Fruit fly (Drosophila melanogaster) whole organism, embryonic: Measurements from ENCODE around the gene CG17801.

Experiments
- Antp ChIP-seq: fragments of 200-800 bp; sonication (Bioruptor generic); optimal IDR thresholded peaks from 3 replicates; lab custom pipeline; 2016; ENCODE audit warnings: missing biosample characterization, missing genetic modification characterization
- Asciz ChIP-seq: fragments of 200-800 bp; sonication (Bioruptor generic); optimal IDR thresholded peaks from 2 replicates; lab custom pipeline; 2017; ENCODE audit warnings: missing biosample characterization, mild to moderate bottlenecking, missing genetic modification characterization, missing genetic modification reagents
- CG11398 ChIP-seq: fragments of 200-800 bp; sonication (Bioruptor generic); optimal IDR thresholded peaks from 2 replicates; lab custom pipeline; 2016; ENCODE audit warnings: missing biosample characterization, missing genetic modification characterization
- CG12071 ChIP-seq: fragments of 200-800 bp; sonication (Bioruptor generic); optimal IDR thresholded peaks from 3 replicates; lab custom pipeline; 2018; ENCODE audit warnings: missing biosample characterization, mild to moderate bottlenecking, missing genetic modification characterization
- CG12391 ChIP-seq: fragments of 200-800 bp; sonication (Bioruptor generic); optimal IDR thresholded peaks from 3 replicates; lab custom pipeline; 2018; ENCODE audit warnings: missing biosample characterization, mild to moderate bottlenecking, missing genetic modification characterization, moderate library complexity
- CG14710 ChIP-seq: fragments of 200-800 bp; sonication (Bioruptor generic); optimal IDR thresholded peaks from 3 replicates; lab custom pipeline; 2019; ENCODE audit warnings: missing biosample characterization, mild to moderate bottlenecking, missing genetic modification characterization, moderate library complexity
- CG15479 ChIP-seq: fragments of 200-800 bp; sonication (Bioruptor generic); optimal IDR thresholded peaks from 3 replicates; lab custom pipeline; 2019; ENCODE audit warnings: missing biosample characterization, mild to moderate bottlenecking, missing genetic modification characterization, moderate library complexity
- CG15514 ChIP-seq: fragments of 200-800 bp; sonication (Bioruptor generic); optimal IDR thresholded peaks from 3 replicates; lab custom pipeline; 2017; ENCODE audit warnings: missing biosample characterization, missing genetic modification characterization, mild to moderate bottlenecking, moderate library complexity, missing genetic modification reagents
- CG16863 ChIP-seq: fragments of 200-800 bp; sonication (Bioruptor generic); optimal IDR thresholded peaks from 3 replicates; lab custom pipeline; 2016; ENCODE audit warnings: missing biosample characterization, missing genetic modification characterization
- CG17385 ChIP-seq: fragments of 200-800 bp; sonication (Bioruptor generic); optimal IDR thresholded peaks from 3 replicates; lab custom pipeline; 2018; ENCODE audit warnings: missing biosample characterization, mild to moderate bottlenecking, missing genetic modification characterization
- CG17568 ChIP-seq: fragments of 200-800 bp; sonication (Bioruptor generic); optimal IDR thresholded peaks from 2 replicates; lab custom pipeline; 2018; ENCODE audit warnings: missing biosample characterization, mild to moderate bottlenecking, missing genetic modification characterization, moderate library complexity
- CG18599 ChIP-seq: fragments of 200-800 bp; sonication (Bioruptor generic); optimal IDR thresholded peaks from 3 replicates; lab custom pipeline; 2017; ENCODE audit warnings: missing biosample characterization, missing genetic modification characterization, mild to moderate bottlenecking, moderate library complexity, missing genetic modification reagents
- CG2712 ChIP-seq: fragments of 200-800 bp; optimal IDR thresholded peaks from 3 replicates; lab custom pipeline; 2019; ENCODE audit warnings: missing biosample characterization, mild to moderate bottlenecking, missing genetic modification characterization, moderate library complexity
- CG30403 ChIP-seq: fragments of 200-800 bp; sonication (Bioruptor generic); optimal IDR thresholded peaks from 3 replicates; lab custom pipeline; 2016; ENCODE audit warnings: missing biosample characterization, missing genetic modification characterization
- CG31388 ChIP-seq: fragments of 200-800 bp; sonication (Bioruptor generic); optimal IDR thresholded peaks from 2 replicates; lab custom pipeline; 2016; ENCODE audit warnings: missing biosample characterization, missing genetic modification characterization
- CG4424 ChIP-seq: fragments of 200-800 bp; sonication (Bioruptor generic); optimal IDR thresholded peaks from 3 replicates; lab custom pipeline; 2016; ENCODE audit warnings: missing biosample characterization, missing genetic modification characterization
- CG6175 ChIP-seq: fragments of 200-800 bp; sonication (Bioruptor generic); IDR thresholded peaks from 3 replicates; pipeline ENCODE4 v1.3.6; 2022; ENCODE audit warnings: missing biosample characterization, missing genetic modification characterization
- CG6689 ChIP-seq: fragments of 200-800 bp; sonication (Bioruptor generic); IDR thresholded peaks from 2 replicates; pipeline ENCODE4 v1.3.6; 2022; ENCODE audit warnings: missing biosample characterization, missing genetic modification characterization
- CG7357 ChIP-seq: fragments of 200-800 bp; sonication (Bioruptor generic); IDR thresholded peaks from 3 replicates; pipeline ENCODE4 v1.3.6; 2022; ENCODE audit warnings: missing biosample characterization, missing genetic modification characterization
- CkIIα-i1 ChIP-seq: fragments of 200-800 bp; sonication (Bioruptor generic); IDR thresholded peaks from 2 replicates; pipeline ENCODE4 v1.3.6; 2022; ENCODE audit warnings: missing biosample characterization, missing genetic modification characterization
- Dip3 ChIP-seq: fragments of 200-800 bp; sonication (Bioruptor generic); optimal IDR thresholded peaks from 3 replicates; lab custom pipeline; 2016; ENCODE audit warnings: missing biosample characterization, missing genetic modification characterization
- HLH54F ChIP-seq: fragments of 200-800 bp; sonication (Bioruptor generic); optimal IDR thresholded peaks from 3 replicates; lab custom pipeline; 2016; ENCODE audit warnings: missing biosample characterization, missing genetic modification characterization
- HLHmδ ChIP-seq: fragments of 200-800 bp; sonication (Bioruptor generic); optimal IDR thresholded peaks from 2 replicates; lab custom pipeline; 2018; ENCODE audit warnings: missing biosample characterization, mild to moderate bottlenecking, missing genetic modification characterization, moderate library complexity
- Nf-YC ChIP-seq: fragments of 200-800 bp; optimal IDR thresholded peaks from 3 replicates; lab custom pipeline; 2019; ENCODE audit warnings: missing biosample characterization, mild to moderate bottlenecking, missing genetic modification characterization, moderate library complexity
- Pdp1 ChIP-seq, 2 experiments: fragments of 200-800 bp; sonication (Bioruptor generic); optimal IDR thresholded peaks; 3 replicates each; lab custom pipeline; 2016; ENCODE audit warnings: missing biosample characterization in 2 of 2, missing genetic modification characterization in 2 of 2, mild to moderate bottlenecking in 1 of 2, moderate library complexity in 1 of 2
- Ravus ChIP-seq: fragments of 200-800 bp; sonication (Bioruptor generic); IDR thresholded peaks from 2 replicates; pipeline ENCODE4 v1.3.6; 2022; ENCODE audit warnings: missing biosample characterization, missing genetic modification characterization
- Xrp1 ChIP-seq: fragments of 200-800 bp; sonication (Bioruptor generic); IDR thresholded peaks from 2 replicates; pipeline ENCODE4 v1.3.6; 2022; ENCODE audit warnings: missing biosample characterization, missing genetic modification characterization
- ac ChIP-seq: fragments of 200-800 bp; sonication (Bioruptor generic); optimal IDR thresholded peaks from 3 replicates; lab custom pipeline; 2017; ENCODE audit warnings: missing biosample characterization, mild to moderate bottlenecking, missing genetic modification characterization
- ash1 ChIP-seq: fragments of 200-800 bp; sonication (Bioruptor generic); optimal IDR thresholded peaks from 2 replicates; lab custom pipeline; 2018; ENCODE audit warnings: missing biosample characterization, mild to moderate bottlenecking, missing genetic modification characterization
- btn ChIP-seq: fragments of 200-800 bp; sonication (Bioruptor generic); optimal IDR thresholded peaks from 2 replicates; lab custom pipeline; 2016; ENCODE audit warnings: missing biosample characterization, missing genetic modification characterization
- chif ChIP-seq, 2 experiments: fragments of 200-800 bp; sonication (Bioruptor generic); optimal IDR thresholded peaks; 3 replicates each; lab custom pipeline; 2016; ENCODE audit warnings: missing biosample characterization in 2 of 2, missing genetic modification characterization in 2 of 2
- dan ChIP-seq: fragments of 200-800 bp; sonication (Bioruptor generic); IDR thresholded peaks from 2 replicates; pipeline ENCODE4 v1.3.6; 2022; ENCODE audit warnings: missing biosample characterization, missing genetic modification characterization
- dm ChIP-seq: fragments of 200-800 bp; sonication (Bioruptor generic); optimal IDR thresholded peaks from 3 replicates; lab custom pipeline; 2016; ENCODE audit warnings: missing biosample characterization, missing genetic modification characterization
- ems ChIP-seq: fragments of 200-800 bp; sonication (Bioruptor generic); optimal IDR thresholded peaks from 3 replicates; lab custom pipeline; 2016; ENCODE audit warnings: missing biosample characterization, missing genetic modification characterization
- eve ChIP-seq, 2 experiments: fragments of >200 bp; optimal IDR thresholded peaks; 2 replicates each; lab custom pipeline; 2017; ENCODE audit warnings: missing biosample characterization in 2 of 2, missing genetic modification characterization in 2 of 2
- gcm2 ChIP-seq: fragments of 200-800 bp; sonication (Bioruptor generic); optimal IDR thresholded peaks from 2 replicates; lab custom pipeline; 2016; ENCODE audit warnings: missing biosample characterization, missing genetic modification characterization
- lmd ChIP-seq: fragments of 200-800 bp; sonication (Bioruptor generic); IDR thresholded peaks from 2 replicates; pipeline ENCODE4 v1.3.6; 2022; ENCODE audit warnings: missing biosample characterization, missing genetic modification characterization
- lola ChIP-seq, 3 experiments: fragments of >200 bp in 2 of 3; fragments of 200-800 bp in 1 of 3; sonication (Bioruptor generic) in 1 of 3; optimal IDR thresholded peaks; 2 replicates each; lab custom pipeline; 2017 to 2019; ENCODE audit warnings: missing biosample characterization in 3 of 3, missing genetic modification characterization in 3 of 3, mild to moderate bottlenecking in 1 of 3, moderate library complexity in 1 of 3
- nerfin-2 ChIP-seq: fragments of 200-800 bp; sonication (Bioruptor generic); IDR thresholded peaks from 2 replicates; pipeline ENCODE4 v1.3.6; 2022; ENCODE audit warnings: missing biosample characterization, missing genetic modification characterization; ENCODE audit not compliant: partially characterized antibody
- odd ChIP-seq: fragments of 200-800 bp; sonication (Bioruptor generic); optimal IDR thresholded peaks from 2 replicates; lab custom pipeline; 2017; ENCODE audit warnings: missing biosample characterization, mild to moderate bottlenecking, missing genetic modification characterization
- org-1 ChIP-seq: fragments of 200-800 bp; sonication (Bioruptor generic); optimal IDR thresholded peaks from 2 replicates; lab custom pipeline; 2017; ENCODE audit warnings: missing biosample characterization, missing genetic modification characterization
- pum ChIP-seq: fragments of 200-800 bp; sonication (Bioruptor generic); optimal IDR thresholded peaks from 2 replicates; lab custom pipeline; 2016; ENCODE audit warnings: missing biosample characterization, missing genetic modification characterization
- row ChIP-seq: fragments of 200-800 bp; sonication (Bioruptor generic); IDR thresholded peaks from 3 replicates; pipeline ENCODE4 v1.3.6; 2022; ENCODE audit warnings: missing biosample characterization, missing genetic modification characterization
- sens-2 ChIP-seq: fragments of 200-800 bp; sonication (Bioruptor generic); IDR thresholded peaks from 2 replicates; pipeline ENCODE4 v1.3.6; 2022; ENCODE audit warnings: missing biosample characterization, missing genetic modification characterization
- sob ChIP-seq: fragments of 200-800 bp; sonication (Bioruptor generic); IDR thresholded peaks from 2 replicates; pipeline ENCODE4 v1.3.6; 2022; ENCODE audit warnings: missing biosample characterization, missing genetic modification characterization
- sqz ChIP-seq: fragments of 200-800 bp; sonication (Bioruptor generic); optimal IDR thresholded peaks from 3 replicates; lab custom pipeline; 2018; ENCODE audit warnings: missing biosample characterization, mild to moderate bottlenecking, missing genetic modification characterization
- tgo ChIP-seq: fragments of 200-800 bp; sonication (Bioruptor generic); IDR thresholded peaks from 3 replicates; pipeline ENCODE4 v1.3.6; 2022; ENCODE audit warnings: missing biosample characterization, missing genetic modification characterization
- vvl ChIP-seq: fragments of 200-800 bp; sonication (Bioruptor generic); IDR thresholded peaks from 2 replicates; pipeline ENCODE4 v1.3.6; 2022; ENCODE audit warnings: missing biosample characterization, missing genetic modification characterization
- zen ChIP-seq: fragments of 200-800 bp; sonication (Bioruptor generic); optimal IDR thresholded peaks from 3 replicates; lab custom pipeline; 2018; ENCODE audit warnings: missing biosample characterization, mild to moderate bottlenecking, missing genetic modification characterization, moderate library complexity

CG17801 gene

dm6 chr3R:17810951-17811706 lies 4.2 kb upstream of the CG17801 start, which contains the start of the genes Alg1 and tinc (continued):
- TF ChIP-seq Xrp1 (GFP tag; lab: Robert Waterston, UW) (peak; percentile 68), sens-2 (no peak), Nf-YC (peak; percentile 76), ac (GFP tag; lab: Kevin White, UChicago) (no peak), CG17385 (GFP tag; lab: Kevin White, UChicago) (peak; percentile 63), lola (GFP tag; optimal IDR thresholded peaks at IDR 0.05; lab: Kevin White, UChicago) (peak in 1 of 3 experiments; percentile 64), CG15514 (GFP tag; lab: Kevin White, UChicago) (peak; percentile 60), odd (GFP tag; lab: Kevin White, UChicago) (no peak), Pdp1 (GFP tag; optimal IDR thresholded peaks at IDR 0.05; lab: Kevin White, UChicago) (peak in 1 of 2 experiments; percentile 53), CG7357 (GFP tag; lab: Robert Waterston, UW) (0 out of 3 replicates have a peak, but pooled peaks have one; percentile 58), CG16863 (GFP tag; lab: Kevin White, UChicago) (peak; percentile 32), sob (GFP tag; lab: Robert Waterston, UW) (peak; percentile 45; the same call in 1 of the 2 replicates), CG12391 (tag; lab: Kevin White, UChicago) (peak; percentile 88), CG31388 (GFP tag; lab: Kevin White, UChicago) (no peak), btn (no peak), CG4424 (peak; percentile 60), Dip3 (GFP tag; lab: Kevin White, UChicago) (peak; percentile 24), CG6175 (GFP tag; lab: Robert Waterston, UW) (no peak), CG30403 (GFP tag; lab: Kevin White, UChicago) (peak; percentile 77), sqz (GFP tag; lab: Kevin White, UChicago) (peak; percentile 13), CG6689 (GFP tag; lab: Robert Waterston, UW) (peak; percentile 62), tgo (GFP tag; lab: Robert Waterston, UW) (peak; percentile 56; the same call in 2 of the 3 replicates), pum (peak; percentile 0), CG12071 (GFP tag; lab: Kevin White, UChicago) (no peak), ems (GFP tag; lab: Kevin White, UChicago) (peak; percentile 28), nerfin-2 (GFP tag; lab: Robert Waterston, UW) (no peak), Antp (no peak), ash1 (GFP tag; lab: Kevin White, UChicago) (peak; percentile 3), dan (GFP tag; lab: Robert Waterston, UW) (no peak), CG2712 (peak; percentile 77), row (GFP tag; lab: Robert Waterston, UW) (peak; percentile 85), HLH54F (peak; percentile 42), CG14710 (tag; lab: Kevin White, UChicago) (peak; percentile 85), chif (GFP tag; optimal IDR thresholded peaks at IDR 0.05; lab: Kevin White, UChicago) (peak in 1 of 2 experiments; percentile 62), lmd (GFP tag; lab: Robert Waterston, UW) (peak; percentile 45; the same call in 1 of the 2 replicates), Ravus (GFP tag; lab: Robert Waterston, UW) (no peak), CkIIα-i1 (GFP tag; lab: Robert Waterston, UW) (no peak), HLHmδ (GFP tag; lab: Kevin White, UChicago) (peak; percentile 84), eve (GFP tag; optimal IDR thresholded peaks at IDR 0.05; lab: Kevin White, UChicago) (no peak), vvl (GFP tag; lab: Robert Waterston, UW) (peak; percentile 84), Asciz (no peak), dm (peak; percentile 25), gcm2 (GFP tag; lab: Kevin White, UChicago) (no peak), CG17568 (GFP tag; lab: Kevin White, UChicago) (peak; percentile 97), org-1 (GFP tag; lab: Kevin White, UChicago) (peak; percentile 6), CG18599 (GFP tag; lab: Kevin White, UChicago) (peak; percentile 76), CG15479 (GFP tag; lab: Kevin White, UChicago) (peak; percentile 83), CG11398 (GFP tag; lab: Kevin White, UChicago) (no peak), zen (tag; lab: Kevin White, UChicago) (peak; percentile 49)
